Fruit fly (Drosophila melanogaster) whole organism, embryonic: ENCODE measurements around the gene MEP-1.

Source experiments
- Atf3 ChIP-seq: fragments of 200-800 bp; sonication (Bioruptor generic); optimal IDR thresholded peaks from 3 replicates; lab custom pipeline; 2016; ENCODE audit warnings: missing biosample characterization, missing genetic modification characterization
- C15 ChIP-seq: fragments of 200-800 bp; sonication (Bioruptor generic); IDR thresholded peaks from 3 replicates; pipeline ENCODE4 v1.3.6; 2022; ENCODE audit warnings: missing biosample characterization, missing genetic modification characterization
- CG10209 ChIP-seq: fragments of 200-800 bp; sonication (Bioruptor generic); optimal IDR thresholded peaks from 3 replicates; lab custom pipeline; 2017; ENCODE audit warnings: missing biosample characterization, mild to moderate bottlenecking, missing genetic modification characterization, missing genetic modification reagents
- CG10959 ChIP-seq: fragments of 200-800 bp; sonication (Bioruptor generic); IDR thresholded peaks from 2 replicates; pipeline ENCODE4 v1.3.6; 2022; ENCODE audit warnings: missing biosample characterization, missing genetic modification characterization
- CG12219 ChIP-seq: fragments of 200-800 bp; sonication (Bioruptor generic); optimal IDR thresholded peaks from 3 replicates; lab custom pipeline; 2018; ENCODE audit warnings: missing biosample characterization, mild to moderate bottlenecking, missing genetic modification characterization
- CG12659 ChIP-seq: fragments of 200-800 bp; sonication (Bioruptor generic); optimal IDR thresholded peaks from 3 replicates; lab custom pipeline; 2017; ENCODE audit warnings: mild to moderate bottlenecking, missing biosample characterization, missing genetic modification reagents, missing genetic modification characterization
- CG14860 ChIP-seq: fragments of 200-800 bp; sonication (Bioruptor generic); IDR thresholded peaks from 3 replicates; pipeline ENCODE4 v1.3.6; 2022; ENCODE audit warnings: missing biosample characterization, missing genetic modification characterization; ENCODE audit not compliant: partially characterized antibody
- CG14965 ChIP-seq: fragments of 200-800 bp; sonication (Bioruptor generic); optimal IDR thresholded peaks from 2 replicates; lab custom pipeline; 2016; ENCODE audit warnings: missing biosample characterization, missing genetic modification characterization, borderline replicate concordance
- CG17359 ChIP-seq: fragments of 200-800 bp; sonication (Bioruptor generic); optimal IDR thresholded peaks from 3 replicates; lab custom pipeline; 2018; ENCODE audit warnings: missing biosample characterization, mild to moderate bottlenecking, missing genetic modification characterization, moderate library complexity
- CG17829 ChIP-seq: fragments of 200-800 bp; optimal IDR thresholded peaks from 2 replicates; lab custom pipeline; 2019; ENCODE audit warnings: missing biosample characterization, mild to moderate bottlenecking, missing genetic modification characterization, moderate library complexity
- CG2116 ChIP-seq: fragments of 200-800 bp; sonication (Bioruptor generic); optimal IDR thresholded peaks from 3 replicates; lab custom pipeline; 2018; ENCODE audit warnings: missing biosample characterization, mild to moderate bottlenecking, missing genetic modification characterization
- CG30403 ChIP-seq: fragments of 200-800 bp; sonication (Bioruptor generic); optimal IDR thresholded peaks from 3 replicates; lab custom pipeline; 2016; ENCODE audit warnings: missing biosample characterization, missing genetic modification characterization
- CG30431 ChIP-seq: fragments of 200-800 bp; sonication (Bioruptor generic); optimal IDR thresholded peaks from 2 replicates; lab custom pipeline; 2017; ENCODE audit warnings: missing biosample characterization, missing genetic modification characterization
- CG31441 ChIP-seq: fragments of 200-800 bp; sonication (Bioruptor generic); IDR thresholded peaks from 2 replicates; pipeline ENCODE4 v1.3.6; 2022; ENCODE audit warnings: missing biosample characterization, missing genetic modification characterization
- CG34224 ChIP-seq: fragments of 200-800 bp; sonication (Bioruptor generic); IDR thresholded peaks from 3 replicates; pipeline ENCODE4 v1.3.6; 2022; ENCODE audit warnings: missing biosample characterization, missing genetic modification characterization; ENCODE audit not compliant: partially characterized antibody
- CG4404 ChIP-seq: fragments of 200-800 bp; sonication (Bioruptor generic); IDR thresholded peaks from 2 replicates; pipeline ENCODE4 v1.3.6; 2022; ENCODE audit warnings: missing biosample characterization, missing genetic modification characterization
- CG4730 ChIP-seq: fragments of 200-800 bp; sonication (Bioruptor generic); IDR thresholded peaks from 2 replicates; pipeline ENCODE4 v1.3.6; 2022; ENCODE audit warnings: missing biosample characterization, missing genetic modification characterization
- CG5180 ChIP-seq: fragments of 200-800 bp; sonication (Bioruptor generic); optimal IDR thresholded peaks from 3 replicates; lab custom pipeline; 2017; ENCODE audit warnings: missing biosample characterization, missing genetic modification characterization, mild to moderate bottlenecking, moderate library complexity, missing genetic modification reagents
- CG8478 ChIP-seq: fragments of >200 bp; optimal IDR thresholded peaks from 2 replicates; lab custom pipeline; 2018
- CkIIα-i1 ChIP-seq: fragments of 200-800 bp; sonication (Bioruptor generic); IDR thresholded peaks from 2 replicates; pipeline ENCODE4 v1.3.6; 2022; ENCODE audit warnings: missing biosample characterization, missing genetic modification characterization
- Dll ChIP-seq: fragments of 200-800 bp; sonication (Bioruptor generic); IDR thresholded peaks from 4 replicates; pipeline ENCODE4 v1.3.6; 2022; ENCODE audit warnings: missing biosample characterization, missing genetic modification characterization; ENCODE audit not compliant: partially characterized antibody
- Dref ChIP-seq: fragments of 200-800 bp; sonication (Bioruptor generic); IDR thresholded peaks from 2 replicates; pipeline ENCODE4 v1.3.6; 2022; ENCODE audit warnings: missing biosample characterization, missing genetic modification characterization
- Drgx ChIP-seq: fragments of 200-800 bp; sonication (Bioruptor generic); IDR thresholded peaks from 2 replicates; pipeline ENCODE4 v1.3.6; 2022; ENCODE audit warnings: missing biosample characterization, missing genetic modification characterization
- Fer2 ChIP-seq: fragments of 200-800 bp; sonication (Bioruptor generic); optimal IDR thresholded peaks from 2 replicates; lab custom pipeline; 2018; ENCODE audit warnings: missing biosample characterization, mild to moderate bottlenecking, missing genetic modification characterization, moderate library complexity
- Gug ChIP-seq: fragments of 200-800 bp; sonication (Bioruptor generic); IDR thresholded peaks from 4 replicates; pipeline ENCODE4 v1.3.6; 2022; ENCODE audit warnings: missing biosample characterization, missing genetic modification characterization
- Hr51 ChIP-seq, 2 experiments: fragments of 200-800 bp; sonication (Bioruptor generic); optimal IDR thresholded peaks; 2 replicates in 1 of 2; 3 replicates in 1 of 2; lab custom pipeline; 2016 to 2018; ENCODE audit warnings: missing biosample characterization in 2 of 2, missing genetic modification characterization in 2 of 2, mild to moderate bottlenecking in 1 of 2, moderate library complexity in 1 of 2
- NfI ChIP-seq: fragments of 200-800 bp; sonication (Bioruptor generic); optimal IDR thresholded peaks from 3 replicates; lab custom pipeline; 2018; ENCODE audit warnings: missing biosample characterization, mild to moderate bottlenecking, missing genetic modification characterization, moderate library complexity
- Ravus ChIP-seq: fragments of 200-800 bp; sonication (Bioruptor generic); IDR thresholded peaks from 2 replicates; pipeline ENCODE4 v1.3.6; 2022; ENCODE audit warnings: missing biosample characterization, missing genetic modification characterization
- Rx ChIP-seq: fragments of 200-800 bp; sonication (Bioruptor generic); IDR thresholded peaks from 2 replicates; pipeline ENCODE4 v1.3.6; 2022; ENCODE audit warnings: missing biosample characterization, missing genetic modification characterization
- Six4 ChIP-seq: fragments of 200-800 bp; sonication (Bioruptor generic); optimal IDR thresholded peaks from 2 replicates; lab custom pipeline; 2016; ENCODE audit warnings: missing biosample characterization, missing genetic modification characterization
- Sry-δ ChIP-seq: fragments of 200-800 bp; sonication (Bioruptor generic); optimal IDR thresholded peaks from 2 replicates; lab custom pipeline; 2016; ENCODE audit warnings: missing biosample characterization, missing genetic modification characterization
- Stat92E ChIP-seq, 3 experiments: fragments of >200 bp in 2 of 3; fragments of 200-800 bp in 1 of 3; sonication (Bioruptor generic) in 1 of 3; optimal IDR thresholded peaks; 2 replicates each; lab custom pipeline; 2017 to 2019; ENCODE audit warnings: missing biosample characterization in 3 of 3, missing genetic modification characterization in 3 of 3, mild to moderate bottlenecking in 1 of 3, moderate library complexity in 1 of 3
- ase ChIP-seq: fragments of 200-800 bp; sonication (Bioruptor generic); IDR thresholded peaks from 3 replicates; pipeline ENCODE4 v1.3.6; 2022; ENCODE audit warnings: missing biosample characterization, missing genetic modification characterization
- ato ChIP-seq: fragments of 200-800 bp; sonication (Bioruptor generic); IDR thresholded peaks from 2 replicates; pipeline ENCODE4 v1.3.6; 2022; ENCODE audit warnings: missing biosample characterization, missing genetic modification characterization; ENCODE audit not compliant: partially characterized antibody
- cg ChIP-seq: fragments of 200-800 bp; sonication (Bioruptor generic); optimal IDR thresholded peaks from 3 replicates; lab custom pipeline; 2019; ENCODE audit warnings: missing biosample characterization, mild to moderate bottlenecking, missing genetic modification characterization, moderate library complexity
- crc ChIP-seq: fragments of 200-800 bp; sonication (Bioruptor generic); optimal IDR thresholded peaks from 2 replicates; lab custom pipeline; 2016; ENCODE audit warnings: missing biosample characterization, missing genetic modification characterization
- dati ChIP-seq: fragments of 200-800 bp; sonication (Bioruptor generic); IDR thresholded peaks from 2 replicates; pipeline ENCODE4 v1.3.6; 2022; ENCODE audit warnings: missing biosample characterization, missing genetic modification characterization
- dmrt11E ChIP-seq: fragments of 200-800 bp; sonication (Bioruptor generic); optimal IDR thresholded peaks from 3 replicates; lab custom pipeline; 2018; ENCODE audit warnings: missing biosample characterization, mild to moderate bottlenecking, missing genetic modification characterization, moderate library complexity
- exex ChIP-seq: fragments of 200-800 bp; sonication (Bioruptor generic); optimal IDR thresholded peaks from 4 replicates; lab custom pipeline; 2018; ENCODE audit warnings: missing biosample characterization, mild to moderate bottlenecking, missing genetic modification characterization, moderate library complexity
- ind ChIP-seq: fragments of 200-800 bp; sonication (Bioruptor generic); optimal IDR thresholded peaks from 3 replicates; lab custom pipeline; 2016; ENCODE audit warnings: missing biosample characterization, missing genetic modification characterization
- nmo ChIP-seq: fragments of 200-800 bp; sonication (Bioruptor generic); optimal IDR thresholded peaks from 2 replicates; lab custom pipeline; 2018; ENCODE audit warnings: missing biosample characterization, mild to moderate bottlenecking, missing genetic modification characterization, moderate library complexity
- oc ChIP-seq: fragments of 200-800 bp; sonication (Bioruptor generic); optimal IDR thresholded peaks from 2 replicates; lab custom pipeline; 2018; ENCODE audit warnings: missing biosample characterization, mild to moderate bottlenecking, missing genetic modification characterization, moderate library complexity
- org-1 ChIP-seq: fragments of 200-800 bp; sonication (Bioruptor generic); optimal IDR thresholded peaks from 2 replicates; lab custom pipeline; 2017; ENCODE audit warnings: missing biosample characterization, missing genetic modification characterization
- sc ChIP-seq, 3 experiments: fragments of >200 bp in 2 of 3; fragments of 200-800 bp in 1 of 3; sonication (Bioruptor generic) in 1 of 3; optimal IDR thresholded peaks; 2 replicates in 2 of 3; 3 replicates in 1 of 3; lab custom pipeline; 2017; ENCODE audit warnings: mild to moderate bottlenecking in 1 of 3, missing biosample characterization in 1 of 3, missing genetic modification characterization in 1 of 3, missing genetic modification reagents in 1 of 3
- sd ChIP-seq: fragments of 200-800 bp; sonication (Bioruptor generic); optimal IDR thresholded peaks from 3 replicates; lab custom pipeline; 2018; ENCODE audit warnings: missing biosample characterization, mild to moderate bottlenecking, missing genetic modification characterization, moderate library complexity
- sr ChIP-seq: fragments of 200-800 bp; sonication (Bioruptor generic); IDR thresholded peaks from 3 replicates; pipeline ENCODE4 v1.3.6; 2022; ENCODE audit warnings: missing biosample characterization, missing genetic modification characterization
- tin ChIP-seq: fragments of 200-800 bp; sonication (Bioruptor generic); optimal IDR thresholded peaks from 3 replicates; lab custom pipeline; 2016; ENCODE audit warnings: missing biosample characterization, missing genetic modification characterization
- trem ChIP-seq: fragments of 200-800 bp; optimal IDR thresholded peaks from 3 replicates; lab custom pipeline; 2019; ENCODE audit warnings: missing biosample characterization, mild to moderate bottlenecking, missing genetic modification characterization, moderate library complexity

MEP-1 gene

dm6 chr3L:2589911-2590763 is 41.4 kb upstream of the MEP-1 start (continued):
- TF ChIP-seq CG17829 (tag; lab: Kevin White, UChicago) (no peak), sr (GFP tag; lab: Robert Waterston, UW) (peak; percentile 62; the same call in 2 of the 3 replicates), CG5180 (GFP tag; lab: Kevin White, UChicago) (peak; percentile 53), CG34224 (GFP tag; lab: Robert Waterston, UW) (peak; percentile 78), cg (GFP tag; lab: Kevin White, UChicago) (peak; percentile 43), CG14860 (GFP tag; lab: Robert Waterston, UW) (peak; percentile 45; the same call in 1 of the 3 replicates), sd (tag; lab: Kevin White, UChicago) (peak; percentile 1), exex (tag; lab: Kevin White, UChicago) (peak; percentile 54), ase (no peak), ato (no peak), CG31441 (GFP tag; lab: Robert Waterston, UW) (peak; percentile 69), Atf3 (GFP tag; lab: Kevin White, UChicago) (no peak), CG30403 (GFP tag; lab: Kevin White, UChicago) (peak; percentile 87), CG30431 (GFP tag; lab: Kevin White, UChicago) (peak; percentile 37), oc (tag; lab: Kevin White, UChicago) (peak; percentile 63), Fer2 (tag; lab: Kevin White, UChicago) (peak; percentile 64), crc (GFP tag; lab: Kevin White, UChicago) (no peak), Gug (no peak), CG12659 (peak; percentile 85), trem (tag; lab: Kevin White, UChicago) (peak; percentile 62), CG4404 (GFP tag; lab: Robert Waterston, UW) (no peak), CG8478 (lab: Kevin White, UChicago) (no peak), Ravus (GFP tag; lab: Robert Waterston, UW) (no peak), C15 (GFP tag; lab: Robert Waterston, UW) (no peak), CG17359 (tag; lab: Kevin White, UChicago) (peak; percentile 80), CkIIα-i1 (no peak), Rx (no peak), Hr51 (GFP tag; optimal IDR thresholded peaks at IDR 0.05; lab: Kevin White, UChicago) (peak in 1 of 2 experiments; percentile 86), Stat92E (GFP tag; optimal IDR thresholded peaks at IDR 0.05; lab: Kevin White, UChicago) (peak in 1 of 3 experiments; percentile 99), NfI (GFP tag; lab: Kevin White, UChicago) (peak; percentile 65), Sry-δ (GFP tag; lab: Kevin White, UChicago) (peak; percentile 61), ind (GFP tag; lab: Kevin White, UChicago) (peak; percentile 64), CG10959 (GFP tag; lab: Robert Waterston, UW) (peak; percentile 40; the same call in 1 of the 2 replicates), CG12219 (GFP tag; lab: Kevin White, UChicago) (peak; percentile 48), sc (optimal IDR thresholded peaks at IDR 0.05; lab: Kevin White, UChicago) (no peak), sc (GFP tag; optimal IDR thresholded peaks at IDR 0.05; lab: Kevin White, UChicago) (peak; percentile 49), dmrt11E (tag; lab: Kevin White, UChicago) (peak; percentile 77), CG10209 (peak; percentile 74), Dref (GFP tag; lab: Robert Waterston, UW) (no peak), org-1 (GFP tag; lab: Kevin White, UChicago) (peak; percentile 66), Six4 (GFP tag; lab: Kevin White, UChicago) (peak; percentile 37), CG2116 (peak; percentile 43), nmo (GFP tag; lab: Kevin White, UChicago) (peak; percentile 84), CG14965 (GFP tag; lab: Kevin White, UChicago) (no peak), CG4730 (no peak), Dll (GFP tag; lab: Robert Waterston, UW) (peak; percentile 84), tin (GFP tag; lab: Kevin White, UChicago) (peak; percentile 67), Drgx (GFP tag; lab: Robert Waterston, UW) (no peak), dati (GFP tag; lab: Robert Waterston, UW) (no peak)
